Fruit fly (Drosophila melanogaster): ENCODE measurements around the gene CG14322.

The CG14322 gene

dm6 chr3R:17655040-17655439 is 7.6 kb downstream of the CG14322 start (continued):
- peak; percentile 20 for TF ChIP-seq Lhr (GFP tag; optimal IDR thresholded peaks at IDR 0.05)
- no peak for TF ChIP-seq slou (GFP tag; optimal IDR thresholded peaks at IDR 0.05)
- TF ChIP-seq HHEX (GFP tag; optimal IDR thresholded peaks at IDR 0.05): peak; percentile 24
- peak; percentile 48 for TF ChIP-seq CG8388 (GFP tag; optimal IDR thresholded peaks at IDR 0.05)
- no peak for TF ChIP-seq yki (optimal IDR thresholded peaks at IDR 0.05)
- no peak for TF ChIP-seq Hr39 (optimal IDR thresholded peaks at IDR 0.05)
- no peak for TF ChIP-seq br (optimal IDR thresholded peaks at IDR 0.05)
- no peak for TF ChIP-seq CG13894 (tag; optimal IDR thresholded peaks at IDR 0.05)
- TF ChIP-seq otp (GFP tag; IDR thresholded peaks at IDR 0.05): no peak
- no peak for TF ChIP-seq ssp (GFP tag; IDR thresholded peaks at IDR 0.05)
- no peak for TF ChIP-seq eyg (GFP tag; optimal IDR thresholded peaks at IDR 0.05)
- peak; percentile 44 for TF ChIP-seq CrebB (tag; optimal IDR thresholded peaks at IDR 0.05)
- no peak for TF ChIP-seq Bteb2 (GFP tag; optimal IDR thresholded peaks at IDR 0.05)
- TF ChIP-seq dm (GFP tag; optimal IDR thresholded peaks at IDR 0.05): no peak
- no peak for TF ChIP-seq CG10209 (GFP tag; optimal IDR thresholded peaks at IDR 0.05)
- TF ChIP-seq MBD-R2 (GFP tag; IDR thresholded peaks at IDR 0.05): no peak
- no peak for TF ChIP-seq corto (GFP tag; optimal IDR thresholded peaks at IDR 0.05)
- TF ChIP-seq Asciz (GFP tag; optimal IDR thresholded peaks at IDR 0.05): peak; percentile 38
- TF ChIP-seq CG2678 (tag; optimal IDR thresholded peaks at IDR 0.05): no peak
- no peak for TF ChIP-seq H15 (GFP tag; IDR thresholded peaks at IDR 0.05)
- TF ChIP-seq CG9727 (GFP tag; optimal IDR thresholded peaks at IDR 0.05): peak; percentile 22
- TF ChIP-seq nmo (GFP tag; optimal IDR thresholded peaks at IDR 0.05): no peak
- no peak for TF ChIP-seq esg (GFP tag; conservative IDR thresholded peaks at IDR 0.05)
- TF ChIP-seq CG2120 (GFP tag; optimal IDR thresholded peaks at IDR 0.05): no peak
- no peak for TF ChIP-seq z (GFP tag; IDR thresholded peaks at IDR 0.05)
- peak; percentile 57 for TF ChIP-seq CG17385 (GFP tag; optimal IDR thresholded peaks at IDR 0.05)
- TF ChIP-seq vfl (GFP tag; optimal IDR thresholded peaks at IDR 0.05): no peak
- TF ChIP-seq CG8359 (GFP tag; optimal IDR thresholded peaks at IDR 0.05; ENCODE audit: borderline replicate concordance): no peak
- no peak for TF ChIP-seq CG7357 (GFP tag; IDR thresholded peaks at IDR 0.05)
- TF ChIP-seq psq (GFP tag; optimal IDR thresholded peaks at IDR 0.05): no peak
- no peak for TF ChIP-seq CG11085 (GFP tag; IDR thresholded peaks at IDR 0.05)
- TF ChIP-seq cg (GFP tag; optimal IDR thresholded peaks at IDR 0.05): peak; percentile 48
- TF ChIP-seq Fer3 (tag; optimal IDR thresholded peaks at IDR 0.05): peak; percentile 4
- TF ChIP-seq CG1832 (GFP tag; optimal IDR thresholded peaks at IDR 0.05): no peak
- TF ChIP-seq fd96Cb (tag; optimal IDR thresholded peaks at IDR 0.05): no peak
- TF ChIP-seq CG14710 (tag; optimal IDR thresholded peaks at IDR 0.05): peak; percentile 28
- peak; percentile 53 for TF ChIP-seq MTF-1 (GFP tag; optimal IDR thresholded peaks at IDR 0.05; ENCODE audit: borderline replicate concordance)
- TF ChIP-seq CG1603 (tag; optimal IDR thresholded peaks at IDR 0.05): peak; percentile 56
- peak; percentile 17 for TF ChIP-seq Mes4 (GFP tag; optimal IDR thresholded peaks at IDR 0.05)
- TF ChIP-seq CG12155 (GFP tag; optimal IDR thresholded peaks at IDR 0.05): no peak
- no peak for TF ChIP-seq Rfx (GFP tag; IDR thresholded peaks at IDR 0.05)
- no peak for TF ChIP-seq CG3838 (GFP tag; optimal IDR thresholded peaks at IDR 0.05)
- peak; percentile 3 for TF ChIP-seq bcd (GFP tag; optimal IDR thresholded peaks at IDR 0.05)
- TF ChIP-seq CG10654 (GFP tag; optimal IDR thresholded peaks at IDR 0.05): no peak
- TF ChIP-seq nom (GFP tag; optimal IDR thresholded peaks at IDR 0.05): no peak
- no peak for TF ChIP-seq CG18011 (GFP tag; optimal IDR thresholded peaks at IDR 0.05)
- TF ChIP-seq ato (GFP tag; IDR thresholded peaks at IDR 0.05; ENCODE audit: partially characterized antibody): no peak
- no peak for TF ChIP-seq CG10366 (GFP tag; IDR thresholded peaks at IDR 0.05)
- TF ChIP-seq ase (GFP tag; IDR thresholded peaks at IDR 0.05): no peak
- TF ChIP-seq CG4404 (GFP tag; IDR thresholded peaks at IDR 0.05): no peak
- TF ChIP-seq gcm2 (GFP tag; optimal IDR thresholded peaks at IDR 0.05): no peak
- no peak for TF ChIP-seq CG17612 (GFP tag; IDR thresholded peaks at IDR 0.05)
- TF ChIP-seq CG14441 (GFP tag; IDR thresholded peaks at IDR 0.05): no peak
